Worm (Caenorhabditis elegans): ENCODE measurements around the gene F59F4.3.

DNA sequence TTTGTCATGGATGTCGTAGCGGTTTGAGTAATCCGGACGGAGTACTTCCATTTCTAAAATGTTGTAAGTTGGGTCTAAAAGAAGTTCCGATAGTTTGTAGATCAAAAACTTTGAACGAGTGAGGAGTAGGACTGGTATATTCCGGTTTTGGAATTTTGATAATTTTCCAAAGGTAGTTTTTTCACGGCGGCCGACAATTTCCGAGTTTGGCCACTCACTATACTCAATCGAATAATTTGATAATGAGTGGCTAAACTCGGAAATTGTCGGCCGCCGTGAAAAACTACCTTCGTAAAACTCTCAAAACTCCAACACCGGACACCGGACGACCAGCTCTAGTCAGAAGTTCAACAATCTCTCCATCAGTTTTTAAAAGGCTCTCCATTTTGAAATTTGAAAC lies 3.1 kb downstream of the F59F4.3 start:
- no peak for TF ChIP-seq ceh-63 (GFP tag; optimal IDR thresholded peaks at IDR 0.05)
- no peak for TF ChIP-seq nhr-237 (tag; optimal IDR thresholded peaks at IDR 0.05)
- no peak for TF ChIP-seq tbx-2 (tag; optimal IDR thresholded peaks at IDR 0.05)
- TF ChIP-seq lir-3 (tag; optimal IDR thresholded peaks at IDR 0.05; ENCODE audit: poor library complexity) = no peak
- TF ChIP-seq snpc-4 (tag; optimal IDR thresholded peaks at IDR 0.05) = no peak
- no peak for TF ChIP-seq blmp-1 (tag; optimal IDR thresholded peaks at IDR 0.05)
- no peak for TF ChIP-seq mep-1 (tag; optimal IDR thresholded peaks at IDR 0.05)
- no peak for TF ChIP-seq unc-130 (tag; optimal IDR thresholded peaks at IDR 0.05)
- TF ChIP-seq C04F5.9 (tag; optimal IDR thresholded peaks at IDR 0.05) = no peak
- TF ChIP-seq nhr-77 (tag; optimal IDR thresholded peaks at IDR 0.05) = no peak
- TF ChIP-seq vab-15 (tag; optimal IDR thresholded peaks at IDR 0.05) = no peak
